Fruit fly (Drosophila melanogaster): ENCODE results near the gene ringer.

The ringer gene

DNA sequence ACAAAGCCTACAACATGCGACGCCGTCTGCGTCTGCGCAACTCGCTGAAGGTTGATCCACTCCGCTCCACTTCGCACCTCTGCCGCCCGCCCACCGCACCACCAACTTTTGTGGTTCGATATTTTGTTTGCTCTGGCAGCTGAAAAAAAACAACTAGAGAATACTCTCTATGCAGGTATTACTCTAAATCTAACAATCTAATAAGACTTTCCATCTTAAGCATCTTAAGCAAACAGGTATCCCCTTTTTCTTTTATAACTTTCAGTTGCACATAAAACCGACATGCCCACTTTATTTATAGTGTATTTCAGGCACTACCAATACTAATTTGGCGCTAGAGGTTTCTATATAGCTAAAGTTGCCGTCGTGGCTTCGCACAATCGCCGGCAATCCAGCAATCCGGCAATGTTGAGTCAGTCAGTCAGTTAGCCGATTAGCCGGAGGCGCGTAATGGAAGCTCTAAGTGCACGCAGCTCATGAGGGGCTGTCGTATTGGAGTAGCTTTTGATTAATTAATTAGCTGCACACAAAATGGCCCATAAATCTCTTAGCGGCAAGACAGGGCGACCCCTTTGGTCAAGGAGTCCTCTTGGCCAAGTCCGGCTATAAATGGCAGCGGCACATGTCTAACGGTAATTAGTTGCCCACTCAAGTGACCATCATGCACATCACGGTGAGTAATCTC is 30.9 kb downstream of the ringer start, which contains the start of gene CG13058:
TSS of gene CG13058 (plus strand) at position 635 of the 685 bp plus-strand sequence.
- TF ChIP-seq CG9705 (GFP tag; optimal IDR thresholded peaks at IDR 0.05) (no peak), HLH106 (tag; optimal IDR thresholded peaks at IDR 0.05) (no peak), sv (GFP tag; optimal IDR thresholded peaks at IDR 0.05) (peak; percentile 50), Hr78 (GFP tag; optimal IDR thresholded peaks at IDR 0.05) (no peak)

DNA sequence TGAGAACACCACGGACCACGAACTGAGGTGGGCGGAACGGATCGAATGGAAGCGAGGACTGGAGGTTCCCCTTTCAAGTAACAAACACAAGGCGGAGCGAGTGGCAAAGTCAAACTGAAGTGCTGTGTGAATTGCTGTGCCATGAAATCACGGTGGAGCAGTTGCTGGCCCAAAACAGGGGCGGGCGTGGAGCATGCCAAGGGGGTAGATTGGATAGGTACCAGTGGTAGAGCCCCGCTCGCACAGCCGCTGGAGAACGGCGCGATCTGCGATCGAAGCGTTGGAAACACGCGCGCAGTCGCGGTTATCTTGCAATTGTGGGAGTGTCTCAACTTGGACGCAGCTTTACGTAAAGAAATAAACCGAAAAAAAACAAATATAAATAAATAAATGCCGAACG is 31.5 kb downstream of the ringer start, which contains the start of gene CG13038:
TSS of gene CG13038 (minus strand) at position 118 of the 400 bp plus-strand sequence.
- TF ChIP-seq Dif (GFP tag; optimal IDR thresholded peaks at IDR 0.05; ENCODE audit: partially characterized antibody): no peak
- peak; percentile 8 for TF ChIP-seq h (GFP tag; optimal IDR thresholded peaks at IDR 0.05)
- peak; percentile 7 for TF ChIP-seq fru (GFP tag; optimal IDR thresholded peaks at IDR 0.05)

DNA sequence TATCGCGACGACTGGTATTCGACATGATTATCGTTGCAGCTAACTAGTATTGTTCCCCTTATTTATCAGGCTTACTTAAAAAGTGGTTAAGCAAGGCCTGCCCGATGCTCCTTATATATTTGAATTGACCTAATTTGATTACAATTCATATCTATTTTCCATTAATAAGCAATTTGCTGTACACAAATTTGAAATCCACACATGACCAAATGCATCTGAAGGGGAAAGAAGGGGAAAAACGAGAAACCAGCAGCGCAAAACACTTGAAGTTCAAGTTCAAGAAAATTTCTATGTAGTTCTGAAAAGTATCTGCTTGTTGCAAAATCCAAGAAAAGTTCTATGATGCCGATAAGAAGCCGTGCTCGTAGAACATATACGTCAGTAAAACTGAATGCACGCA is 32.6 kb downstream of the ringer start, which contains the start of the genes CG13040 and CG13039:
TSS of gene CG13040 (minus strand) at position 101 of the 400 bp plus-strand sequence.
TSS of gene CG13039 (minus strand) at position 106 of the 400 bp plus-strand sequence.
- TF ChIP-seq CrebA (GFP tag; optimal IDR thresholded peaks at IDR 0.05; ENCODE audit: borderline replicate concordance) (no peak), N (GFP tag; optimal IDR thresholded peaks at IDR 0.05) (no peak), HLH106 (tag; optimal IDR thresholded peaks at IDR 0.05) (no peak), sv (GFP tag; optimal IDR thresholded peaks at IDR 0.05) (no peak), lola (GFP tag; optimal IDR thresholded peaks at IDR 0.05) (no peak), Mio (GFP tag; optimal IDR thresholded peaks at IDR 0.05) (no peak), pan (optimal IDR thresholded peaks at IDR 0.05) (no peak), Hr83 (GFP tag; optimal IDR thresholded peaks at IDR 0.05; ENCODE audit: poor library complexity, severe bottlenecking) (no peak), Rel (GFP tag; optimal IDR thresholded peaks at IDR 0.05) (no peak), Rel (tag; optimal IDR thresholded peaks at IDR 0.05) (no peak), br (GFP tag; optimal IDR thresholded peaks at IDR 0.05) (no peak), Hnf4 (GFP tag; optimal IDR thresholded peaks at IDR 0.05) (no peak), dmrt93B (GFP tag; optimal IDR thresholded peaks at IDR 0.05) (no peak), Dfd (GFP tag; optimal IDR thresholded peaks at IDR 0.05) (no peak), Abd-B (GFP tag; optimal IDR thresholded peaks at IDR 0.05) (no peak)

DNA sequence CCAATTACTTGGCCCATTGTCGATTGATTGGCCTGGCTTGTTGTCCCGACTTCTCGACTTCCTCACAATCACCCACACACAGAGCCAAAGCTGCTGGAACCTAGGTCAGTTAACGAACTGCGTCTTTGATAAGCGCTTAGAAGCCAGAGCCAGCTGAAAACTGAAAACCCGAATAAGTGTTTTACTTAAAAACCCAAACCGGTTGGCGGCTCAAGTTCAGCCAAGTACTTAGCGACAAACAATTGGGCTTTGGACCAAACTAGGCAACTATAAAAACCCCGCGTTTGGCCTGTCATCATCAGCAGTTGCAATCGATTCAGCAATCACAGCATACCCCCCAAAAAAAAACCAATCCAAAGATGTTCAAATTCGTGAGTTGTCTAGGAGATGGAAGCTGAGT is 35.9 kb downstream of the ringer start, which contains the start of gene CG13059:
TSS of gene CG13059 (plus strand) at position 301 of the 400 bp plus-strand sequence.
- no peak for TF ChIP-seq sv (GFP tag; optimal IDR thresholded peaks at IDR 0.05)

DNA sequence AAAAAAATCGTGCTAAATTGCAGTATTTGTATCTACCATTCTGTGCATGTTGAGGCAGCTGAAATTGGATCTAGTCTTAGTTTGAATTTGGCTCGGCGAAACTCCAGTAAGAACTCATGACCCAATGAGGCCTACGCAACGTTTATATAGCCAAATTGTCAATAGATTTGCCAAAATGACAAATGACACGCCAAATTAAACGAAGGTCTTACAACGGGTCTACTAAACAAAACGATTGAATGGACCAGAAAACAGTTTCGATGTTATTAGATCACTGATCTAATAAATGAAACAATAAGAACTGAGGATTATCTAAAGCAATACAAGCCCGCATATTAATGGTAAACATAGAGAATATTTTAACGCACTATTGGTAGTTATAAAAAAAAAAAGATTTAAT is 38.1 kb downstream of the ringer start, which contains the start of gene CG42718:
TSS of gene CG42718 (minus strand) at position 101 of the 400 bp plus-strand sequence.
- TF ChIP-seq dmrt93B (GFP tag; optimal IDR thresholded peaks at IDR 0.05) (no peak), OdsH (GFP tag; optimal IDR thresholded peaks at IDR 0.05) (no peak), fru (GFP tag; optimal IDR thresholded peaks at IDR 0.05) (no peak), brk (GFP tag; optimal IDR thresholded peaks at IDR 0.05) (no peak), sv (GFP tag; optimal IDR thresholded peaks at IDR 0.05) (no peak), GATAd (GFP tag; optimal IDR thresholded peaks at IDR 0.05) (no peak), lola (GFP tag; optimal IDR thresholded peaks at IDR 0.05) (no peak), h (GFP tag; optimal IDR thresholded peaks at IDR 0.05) (no peak), Rel (GFP tag; optimal IDR thresholded peaks at IDR 0.05) (no peak), Rel (tag; optimal IDR thresholded peaks at IDR 0.05) (no peak), dsf (GFP tag; optimal IDR thresholded peaks at IDR 0.05; ENCODE audit: borderline replicate concordance) (no peak), Hnf4 (GFP tag; optimal IDR thresholded peaks at IDR 0.05) (no peak), ey (GFP tag; optimal IDR thresholded peaks at IDR 0.05) (no peak), woc (GFP tag; optimal IDR thresholded peaks at IDR 0.05) (no peak), Sp1 (GFP tag; optimal IDR thresholded peaks at IDR 0.05) (no peak), N (GFP tag; optimal IDR thresholded peaks at IDR 0.05) (no peak), Dfd (GFP tag; optimal IDR thresholded peaks at IDR 0.05) (no peak), Vsx2 (GFP tag; optimal IDR thresholded peaks at IDR 0.05; ENCODE audit: partially characterized antibody) (no peak), usp (GFP tag; optimal IDR thresholded peaks at IDR 0.05) (no peak), Hr83 (GFP tag; optimal IDR thresholded peaks at IDR 0.05; ENCODE audit: poor library complexity, severe bottlenecking) (no peak)

All from whole organism, wandering third instar larva.